Worm (Caenorhabditis elegans): Measurements from ENCODE around the gene R05H10.7.

The R05H10.7 gene

ce11 chrII:14820460-14820859 lies 34.9 kb upstream of the R05H10.7 start (continued):
- TF ChIP-seq rnt-1 (tag; optimal IDR thresholded peaks at IDR 0.05) (no peak), sup-37 (GFP tag; optimal IDR thresholded peaks at IDR 0.05) (no peak), efl-3 (GFP tag; optimal IDR thresholded peaks at IDR 0.05) (no peak), skn-1 (tag; optimal IDR thresholded peaks at IDR 0.05) (no peak), nhr-237 (tag; optimal IDR thresholded peaks at IDR 0.05) (no peak), mef-2 (tag; optimal IDR thresholded peaks at IDR 0.05) (no peak), grh-1 (GFP tag; IDR thresholded peaks at IDR 0.05) (no peak), lsy-2 (tag; optimal IDR thresholded peaks at IDR 0.05) (no peak), Y116A8C.19 (tag; optimal IDR thresholded peaks at IDR 0.05; ENCODE audit: borderline replicate concordance) (no peak), lin-14 (GFP tag; optimal IDR thresholded peaks at IDR 0.05) (peak; percentile 23), mab-9 (GFP tag; IDR thresholded peaks at IDR 0.05) (no peak), zip-4 (GFP tag; optimal IDR thresholded peaks at IDR 0.05) (no peak), fkh-8 (tag; optimal IDR thresholded peaks at IDR 0.05) (peak; percentile 53), swsn-7 (tag; optimal IDR thresholded peaks at IDR 0.05) (no peak), blmp-1 (tag; optimal IDR thresholded peaks at IDR 0.05) (no peak), C04F5.9 (tag; optimal IDR thresholded peaks at IDR 0.05) (no peak), ztf-4 (tag; optimal IDR thresholded peaks at IDR 0.05) (no peak), tlp-1 (tag; optimal IDR thresholded peaks at IDR 0.05) (no peak), lin-39 (tag; optimal IDR thresholded peaks at IDR 0.05) (no peak), irx-1 (tag; optimal IDR thresholded peaks at IDR 0.05) (no peak), ceh-90 (tag; optimal IDR thresholded peaks at IDR 0.05) (no peak), egl-27 (tag; optimal IDR thresholded peaks at IDR 0.05) (no peak), ceh-63 (GFP tag; optimal IDR thresholded peaks at IDR 0.05) (no peak), nhr-20 (tag; optimal IDR thresholded peaks at IDR 0.05) (no peak), alr-1 (tag; optimal IDR thresholded peaks at IDR 0.05; ENCODE audit: borderline replicate concordance) (no peak), efl-1 (optimal IDR thresholded peaks at IDR 0.05) (no peak), efl-1 (GFP tag; optimal IDR thresholded peaks at IDR 0.05 in 1 of 2) (peak in 1 of 2 experiments; percentile 50)

ce11 chrII:14822419-14822818 lies 32.9 kb upstream of the R05H10.7 start:
- TF ChIP-seq mef-2 (tag; optimal IDR thresholded peaks at IDR 0.05) (no peak), fos-1 (tag; optimal IDR thresholded peaks at IDR 0.05) (peak; percentile 62), irx-1 (tag; optimal IDR thresholded peaks at IDR 0.05) (peak; percentile 57), dsc-1 (tag; optimal IDR thresholded peaks at IDR 0.05) (no peak), tlp-1 (tag; optimal IDR thresholded peaks at IDR 0.05) (no peak), C16A3.4 (tag; optimal IDR thresholded peaks at IDR 0.05) (peak; percentile 62), fkh-8 (tag; optimal IDR thresholded peaks at IDR 0.05) (no peak), snu-23 (GFP tag; optimal IDR thresholded peaks at IDR 0.05) (peak; percentile 87), nhr-84 (tag; optimal IDR thresholded peaks at IDR 0.05) (no peak), nhr-11 (tag; optimal IDR thresholded peaks at IDR 0.05) (peak; percentile 1), C04F5.9 (tag; optimal IDR thresholded peaks at IDR 0.05) (peak; percentile 20), nhr-77 (tag; optimal IDR thresholded peaks at IDR 0.05) (peak; percentile 96), zip-4 (GFP tag; optimal IDR thresholded peaks at IDR 0.05) (peak; percentile 21), lin-14 (GFP tag; optimal IDR thresholded peaks at IDR 0.05) (peak; percentile 91), lin-39 (tag; optimal IDR thresholded peaks at IDR 0.05) (no peak), ceh-63 (GFP tag; optimal IDR thresholded peaks at IDR 0.05) (no peak), ets-5 (GFP tag; IDR thresholded peaks at IDR 0.05) (no peak), nhr-237 (tag; optimal IDR thresholded peaks at IDR 0.05) (peak; percentile 43), aly-2 (tag; optimal IDR thresholded peaks at IDR 0.05) (no peak), nhr-71 (tag; optimal IDR thresholded peaks at IDR 0.05) (peak; percentile 86), fkh-10 (GFP tag; optimal IDR thresholded peaks at IDR 0.05) (no peak), egl-27 (tag; optimal IDR thresholded peaks at IDR 0.05) (no peak), elt-2 (tag; optimal IDR thresholded peaks at IDR 0.05) (peak; percentile 74), ceh-82 (tag; optimal IDR thresholded peaks at IDR 0.05) (peak; percentile 3 to 40 (median 6)), elt-3 (tag; optimal IDR thresholded peaks at IDR 0.05) (peak in 2 of 6 experiments; percentile 34 to 81), snpc-4 (tag; optimal IDR thresholded peaks at IDR 0.05) (peak; percentile 41), swsn-7 (tag; optimal IDR thresholded peaks at IDR 0.05) (peak; percentile 69), nhr-12 (tag; optimal IDR thresholded peaks at IDR 0.05) (no peak), xbp-1 (tag; optimal IDR thresholded peaks at IDR 0.05) (peak; percentile 58), Y116A8C.19 (tag; optimal IDR thresholded peaks at IDR 0.05; ENCODE audit: borderline replicate concordance) (no peak), ceh-8 (GFP tag; optimal IDR thresholded peaks at IDR 0.05) (no peak), fkh-4 (tag; optimal IDR thresholded peaks at IDR 0.05; ENCODE audit: borderline replicate concordance) (peak; percentile 23), pax-3 (tag; optimal IDR thresholded peaks at IDR 0.05) (no peak), egl-13 (tag; optimal IDR thresholded peaks at IDR 0.05) (no peak), lin-35 (GFP tag; optimal IDR thresholded peaks at IDR 0.05) (peak; percentile 56 to 88), hpl-2 (GFP tag; optimal IDR thresholded peaks at IDR 0.05) (no peak), unc-30 (tag; optimal IDR thresholded peaks at IDR 0.05) (no peak)

Measured in whole organism, L1 larva.